Fruit fly (Drosophila melanogaster) Kc167 (cell line): ENCODE data around the gene Ada.

Experiments
- Myc ChIP-seq: fragments of >200 bp; optimal IDR thresholded peaks from 2 replicates; lab custom pipeline; 2017; ENCODE audit warnings: missing external identifiers
- Sin3A ChIP-seq: fragments of >200 bp; optimal IDR thresholded peaks from 2 replicates; lab custom pipeline; 2018; ENCODE audit warnings: missing external identifiers
- h ChIP-seq: fragments of >200 bp; optimal IDR thresholded peaks from 3 replicates; lab custom pipeline; 2018; ENCODE audit warnings: missing external identifiers
- psq ChIP-seq: fragments of >200 bp; optimal IDR thresholded peaks from 2 replicates; lab custom pipeline; 2017; ENCODE audit warnings: missing external identifiers
- ttk ChIP-seq: sonication (Bioruptor generic); optimal IDR thresholded peaks from 2 replicates; lab custom pipeline; 2017; ENCODE audit warnings: missing external identifiers

- no peak for TF ChIP-seq ttk (lab: Kevin White, UChicago)
- TF ChIP-seq psq (lab: Kevin White, UChicago) = no peak
- TF ChIP-seq Sin3A (lab: Kevin White, UChicago) = no peak
- TF ChIP-seq Myc (lab: Kevin White, UChicago) = no peak
- TF ChIP-seq h = no peak
Measured at dm6 chr3R:9079638-9080037, 14.7 kb downstream of the Ada start.
